Fruit fly (Drosophila melanogaster): ENCODE data around the gene hyx.

hyx gene

dm6 chr3R:9051937-9052680 is 13.5 kb downstream of the hyx start, which contains the start of gene Kdm2 (continued):
- TF ChIP-seq CG15269 (tag; optimal IDR thresholded peaks at IDR 0.05) (peak; percentile 35), crol (GFP tag; IDR thresholded peaks at IDR 0.05) (no peak), CG13894 (tag; optimal IDR thresholded peaks at IDR 0.05) (peak; percentile 62), pb (GFP tag; optimal IDR thresholded peaks at IDR 0.05) (no peak), CG11504 (tag; optimal IDR thresholded peaks at IDR 0.05) (peak; percentile 42), Stat92E (GFP tag; optimal IDR thresholded peaks at IDR 0.05) (peak in 1 of 3 experiments; percentile 87), HLH54F (GFP tag; optimal IDR thresholded peaks at IDR 0.05) (no peak), Elba2 (GFP tag; optimal IDR thresholded peaks at IDR 0.05) (no peak), Blimp-1 (GFP tag; optimal IDR thresholded peaks at IDR 0.05) (no peak), Dek (tag; optimal IDR thresholded peaks at IDR 0.05) (peak; percentile 57), nerfin-2 (GFP tag; IDR thresholded peaks at IDR 0.05; ENCODE audit: partially characterized antibody) (no peak), Max (GFP tag; optimal IDR thresholded peaks at IDR 0.05) (peak; percentile 14), CG13296 (GFP tag; optimal IDR thresholded peaks at IDR 0.05) (peak; percentile 39), gt (GFP tag; IDR thresholded peaks at IDR 0.05) (no peak), CG12071 (GFP tag; optimal IDR thresholded peaks at IDR 0.05) (peak; percentile 11), CG16863 (GFP tag; optimal IDR thresholded peaks at IDR 0.05) (no peak), CG33213 (GFP tag; optimal IDR thresholded peaks at IDR 0.05) (peak; percentile 21), fd102C (GFP tag; optimal IDR thresholded peaks at IDR 0.05) (peak; percentile 48), cas (GFP tag; IDR thresholded peaks at IDR 0.05) (no peak), zen (tag; optimal IDR thresholded peaks at IDR 0.05) (peak; percentile 18), CG7357 (GFP tag; IDR thresholded peaks at IDR 0.05) (no peak), CG30020 (tag; optimal IDR thresholded peaks at IDR 0.05) (peak; percentile 18), caup (GFP tag; optimal IDR thresholded peaks at IDR 0.05; ENCODE audit: severe bottlenecking) (peak; percentile 9), exex (tag; optimal IDR thresholded peaks at IDR 0.05) (peak; percentile 37), onecut (GFP tag; IDR thresholded peaks at IDR 0.05) (peak; percentile 35), Hey (tag; optimal IDR thresholded peaks at IDR 0.05) (no peak), ap (GFP tag; IDR thresholded peaks at IDR 0.05) (no peak), CTCF (GFP tag; optimal IDR thresholded peaks at IDR 0.05) (peak; percentile 56), stwl (tag; optimal IDR thresholded peaks at IDR 0.05) (peak; percentile 42), YL-1 (GFP tag; optimal IDR thresholded peaks at IDR 0.05) (peak; percentile 70), CG15514 (GFP tag; optimal IDR thresholded peaks at IDR 0.05) (peak; percentile 96), Camta (GFP tag; optimal IDR thresholded peaks at IDR 0.05) (peak; percentile 18), B-H2 (GFP tag; optimal IDR thresholded peaks at IDR 0.05) (peak; percentile 52), ab (GFP tag; optimal IDR thresholded peaks at IDR 0.05) (no peak), corto (GFP tag; optimal IDR thresholded peaks at IDR 0.05) (peak; percentile 41), CG4707 (GFP tag; optimal IDR thresholded peaks at IDR 0.05) (no peak), Med (GFP tag) (peak; percentile 88), BEAF-32 (GFP tag; optimal IDR thresholded peaks at IDR 0.05) (peak; percentile 13), wor (GFP tag; IDR thresholded peaks at IDR 0.05) (no peak), Jarid2 (GFP tag; optimal IDR thresholded peaks at IDR 0.05) (peak; percentile 93), Deaf1 (tag; optimal IDR thresholded peaks at IDR 0.05) (peak; percentile 45), toy (GFP tag; IDR thresholded peaks at IDR 0.05) (no peak), dan (GFP tag; IDR thresholded peaks at IDR 0.05) (no peak), CkIIα-i1 (GFP tag; IDR thresholded peaks at IDR 0.05) (no peak), Ptx1 (GFP tag; IDR thresholded peaks at IDR 0.05) (no peak), CG18011 (GFP tag; optimal IDR thresholded peaks at IDR 0.05) (peak; percentile 16), NfI (GFP tag; optimal IDR thresholded peaks at IDR 0.05) (peak; percentile 31), usp (GFP tag; optimal IDR thresholded peaks at IDR 0.05) (no peak), CG6854 (GFP tag; optimal IDR thresholded peaks at IDR 0.05) (no peak)
